Worm (Caenorhabditis elegans): ENCODE measurements around the gene dct-11.

The dct-11 gene

ce11 chrX:5820880-5821279 is 18.7 kb downstream of the dct-11 start:
- TF ChIP-seq tbx-2 (tag; optimal IDR thresholded peaks at IDR 0.05), result no peak
- peak; percentile 30 for TF ChIP-seq lsy-12 (tag; optimal IDR thresholded peaks at IDR 0.05)
- TF ChIP-seq nhr-25 (tag; optimal IDR thresholded peaks at IDR 0.05), result peak; percentile 75
- TF ChIP-seq hmg-11 (tag; optimal IDR thresholded peaks at IDR 0.05), result no peak
- TF ChIP-seq nhr-43 (tag; optimal IDR thresholded peaks at IDR 0.05; ENCODE audit: poor library complexity, severe bottlenecking), result peak; percentile 30

ce11 chrX:5819702-5820470 is 19.7 kb downstream of the dct-11 start:
- TF ChIP-seq nfya-1 (tag; optimal IDR thresholded peaks at IDR 0.05; ENCODE audit: insufficient read depth) (peak; percentile 64), hmg-11 (tag; optimal IDR thresholded peaks at IDR 0.05) (peak; percentile 1), nhr-28 (tag; optimal IDR thresholded peaks at IDR 0.05) (no peak), nhr-43 (tag; optimal IDR thresholded peaks at IDR 0.05; ENCODE audit: poor library complexity, severe bottlenecking) (no peak), snpc-4 (tag; optimal IDR thresholded peaks at IDR 0.05) (no peak), fkh-10 (GFP tag; optimal IDR thresholded peaks at IDR 0.05) (peak; percentile 71), unc-62 (GFP tag; optimal IDR thresholded peaks at IDR 0.05) (no peak), pha-4 (tag; optimal IDR thresholded peaks at IDR 0.05) (no peak), ama-1 (optimal IDR thresholded peaks at IDR 0.05) (peak; percentile 44), lin-39 (tag; optimal IDR thresholded peaks at IDR 0.05) (no peak), elt-1 (tag; optimal IDR thresholded peaks at IDR 0.05) (no peak), fos-1 (tag; optimal IDR thresholded peaks at IDR 0.05) (no peak)

- TF ChIP-seq fos-1 (tag; optimal IDR thresholded peaks at IDR 0.05) (no peak), ceh-28 (tag; optimal IDR thresholded peaks at IDR 0.05) (no peak), nhr-43 (tag; optimal IDR thresholded peaks at IDR 0.05; ENCODE audit: poor library complexity, severe bottlenecking) (peak; percentile 33), lin-39 (tag; optimal IDR thresholded peaks at IDR 0.05) (peak; percentile 62), nhr-25 (tag; optimal IDR thresholded peaks at IDR 0.05) (peak; percentile 11), ceh-9 (tag; optimal IDR thresholded peaks at IDR 0.05) (no peak), aly-2 (tag; optimal IDR thresholded peaks at IDR 0.05) (no peak)
These were observed 21.4 kb downstream of the dct-11 start for ce11 chrX:5818176-5818575.

- TF ChIP-seq daf-12 (tag; optimal IDR thresholded peaks at IDR 0.05) (no peak), nhr-237 (tag; optimal IDR thresholded peaks at IDR 0.05) (no peak), lin-39 (tag; optimal IDR thresholded peaks at IDR 0.05) (peak; percentile 1), nhr-11 (tag; optimal IDR thresholded peaks at IDR 0.05) (no peak), nfya-1 (tag; optimal IDR thresholded peaks at IDR 0.05; ENCODE audit: insufficient read depth) (peak; percentile 95)
These were observed 22.5 kb downstream of the dct-11 start for ce11 chrX:5817078-5817477.

- peak; percentile 63 for TF ChIP-seq egl-5 (tag; optimal IDR thresholded peaks at IDR 0.05)
- TF ChIP-seq ztf-4 (tag; optimal IDR thresholded peaks at IDR 0.05), result no peak
- TF ChIP-seq lin-39 (tag; optimal IDR thresholded peaks at IDR 0.05), result peak; percentile 59
- TF ChIP-seq fkh-10 (GFP tag; optimal IDR thresholded peaks at IDR 0.05), result no peak
- TF ChIP-seq egl-27 (tag; optimal IDR thresholded peaks at IDR 0.05), result no peak
- no peak for TF ChIP-seq nhr-77 (tag; optimal IDR thresholded peaks at IDR 0.05)
- no peak for TF ChIP-seq ZK546.5 (tag; optimal IDR thresholded peaks at IDR 0.05)
- no peak for TF ChIP-seq nhr-76 (tag; optimal IDR thresholded peaks at IDR 0.05)
- no peak for TF ChIP-seq nhr-28 (tag; optimal IDR thresholded peaks at IDR 0.05)
- no peak for TF ChIP-seq snpc-4 (tag; optimal IDR thresholded peaks at IDR 0.05)
- TF ChIP-seq nfya-1 (tag; optimal IDR thresholded peaks at IDR 0.05; ENCODE audit: insufficient read depth), result peak; percentile 72
- no peak for TF ChIP-seq aly-2 (tag; optimal IDR thresholded peaks at IDR 0.05)
- no peak for TF ChIP-seq nhr-25 (tag; optimal IDR thresholded peaks at IDR 0.05)
- TF ChIP-seq mml-1 (tag; optimal IDR thresholded peaks at IDR 0.05), result no peak
- no peak for TF ChIP-seq pqm-1 (tag; optimal IDR thresholded peaks at IDR 0.05)
These were observed 23.2 kb downstream of the dct-11 start for ce11 chrX:5816346-5816745.

ce11 chrX:5815343-5815742 is 24.2 kb downstream of the dct-11 start:
- peak; percentile 20 for TF ChIP-seq nfya-1 (tag; optimal IDR thresholded peaks at IDR 0.05; ENCODE audit: insufficient read depth)
- TF ChIP-seq nhr-25 (tag; optimal IDR thresholded peaks at IDR 0.05), result no peak
- TF ChIP-seq lin-39 (tag; optimal IDR thresholded peaks at IDR 0.05), result peak; percentile 34
- no peak for TF ChIP-seq snpc-4 (tag; optimal IDR thresholded peaks at IDR 0.05)

All from whole organism, L3 larva.